Fruit fly (Drosophila melanogaster): ENCODE data around the gene CG31815.

The CG31815 gene

dm6 chr2L:16656692-16657109 lies 51.1 kb downstream of the CG31815 start (continued):
- TF ChIP-seq inv (GFP tag; IDR thresholded peaks at IDR 0.05; ENCODE audit: partially characterized antibody) (no peak), scrt (GFP tag; optimal IDR thresholded peaks at IDR 0.05) (no peak), cg (GFP tag; optimal IDR thresholded peaks at IDR 0.05) (no peak), Doc2 (GFP tag; IDR thresholded peaks at IDR 0.05) (no peak), CG1832 (GFP tag; optimal IDR thresholded peaks at IDR 0.05) (no peak), tin (GFP tag; optimal IDR thresholded peaks at IDR 0.05) (peak; percentile 41), oc (tag; optimal IDR thresholded peaks at IDR 0.05) (no peak), Fer2 (tag; optimal IDR thresholded peaks at IDR 0.05) (peak; percentile 14), grn (GFP tag; optimal IDR thresholded peaks at IDR 0.05) (no peak), Dek (tag; optimal IDR thresholded peaks at IDR 0.05) (peak; percentile 66), eve (GFP tag; optimal IDR thresholded peaks at IDR 0.05) (no peak), CG9437 (GFP tag; optimal IDR thresholded peaks at IDR 0.05) (peak; percentile 36), CG17829 (tag; optimal IDR thresholded peaks at IDR 0.05) (peak; percentile 82), Hmx (GFP tag; optimal IDR thresholded peaks at IDR 0.05) (no peak), zf30C (GFP tag; optimal IDR thresholded peaks at IDR 0.05) (no peak), CG13894 (tag; optimal IDR thresholded peaks at IDR 0.05) (no peak), pum (GFP tag; optimal IDR thresholded peaks at IDR 0.05) (no peak), CG7372 (GFP tag; IDR thresholded peaks at IDR 0.05) (peak; percentile 54), Six4 (GFP tag; optimal IDR thresholded peaks at IDR 0.05) (no peak), Asciz (GFP tag; optimal IDR thresholded peaks at IDR 0.05) (peak; percentile 12), pzg (GFP tag; optimal IDR thresholded peaks at IDR 0.05) (peak; percentile 72), knrl (GFP tag; IDR thresholded peaks at IDR 0.05; ENCODE audit: partially characterized antibody) (no peak), Nf-YC (tag; optimal IDR thresholded peaks at IDR 0.05) (no peak), CG10147 (GFP tag; optimal IDR thresholded peaks at IDR 0.05) (no peak), Scr (GFP tag; IDR thresholded peaks at IDR 0.05; ENCODE audit: partially characterized antibody) (no peak), CG1024 (GFP tag; IDR thresholded peaks at IDR 0.05) (0 out of 2 replicates have a peak, but pooled peaks have one; percentile 10), CG13624 (GFP tag; optimal IDR thresholded peaks at IDR 0.05) (peak; percentile 19), zfh2 (GFP tag; optimal IDR thresholded peaks at IDR 0.05) (peak; percentile 36), CG6254 (GFP tag; optimal IDR thresholded peaks at IDR 0.05) (no peak), CG4730 (GFP tag; IDR thresholded peaks at IDR 0.05) (peak; percentile 54; the same call in 1 of the 2 replicates), CG6683 (GFP tag; optimal IDR thresholded peaks at IDR 0.05) (no peak), fru (optimal IDR thresholded peaks at IDR 0.05) (no peak), fd96Cb (tag; optimal IDR thresholded peaks at IDR 0.05) (peak; percentile 68), Myb (GFP tag; optimal IDR thresholded peaks at IDR 0.05) (peak; percentile 76), CG4404 (GFP tag; IDR thresholded peaks at IDR 0.05) (peak; percentile 59), Xbp1 (GFP tag; optimal IDR thresholded peaks at IDR 0.05) (peak; percentile 75), ap (GFP tag; IDR thresholded peaks at IDR 0.05) (peak; percentile 37; the same call in 1 of the 2 replicates), bowl (GFP tag; IDR thresholded peaks at IDR 0.05) (no peak), disco-r (GFP tag; optimal IDR thresholded peaks at IDR 0.05) (no peak), CG8944 (GFP tag; optimal IDR thresholded peaks at IDR 0.05) (peak; percentile 46), ro (GFP tag; IDR thresholded peaks at IDR 0.05) (no peak), CG17328 (GFP tag; IDR thresholded peaks at IDR 0.05) (peak; percentile 70; the same call in 1 of the 2 replicates), CG10267 (tag; optimal IDR thresholded peaks at IDR 0.05) (peak; percentile 76)
